Worm (Caenorhabditis elegans) whole organism, L1 larva: ENCODE measurements around the gene npr-19.

Experiments
- C04F5.9 ChIP-seq: sonication (generic microtip); optimal IDR thresholded peaks from 2 replicates; lab custom pipeline; 2016; ENCODE audit warnings: missing genetic modification characterization, missing compliant biosample characterization
- C34B4.2 ChIP-seq: sonication (generic microtip); optimal IDR thresholded peaks from 2 replicates; lab custom pipeline; 2017; ENCODE audit warnings: mild to moderate bottlenecking, missing genetic modification characterization, missing compliant biosample characterization
- F16B12.6 ChIP-seq: fragments of 150-350 bp; optimal IDR thresholded peaks from 2 replicates; lab custom pipeline; 2014; ENCODE audit warnings: missing biosample characterization, missing genetic modification characterization
- Y116A8C.19 ChIP-seq: sonication (generic microtip); optimal IDR thresholded peaks from 2 replicates; lab custom pipeline; 2016; ENCODE audit warnings: missing compliant biosample characterization, missing genetic modification characterization, borderline replicate concordance
- ama-1 ChIP-seq: fragments of 150-350 bp; optimal IDR thresholded peaks from 2 replicates; lab custom pipeline; 2014
- blmp-1 ChIP-seq: fragments of 150-350 bp; optimal IDR thresholded peaks from 2 replicates; lab custom pipeline; 2014; ENCODE audit warnings: missing biosample characterization, missing genetic modification characterization
- ceh-63 ChIP-seq: fragments of 200-800 bp; sonication (Bioruptor generic); optimal IDR thresholded peaks from 2 replicates; lab custom pipeline; 2018; ENCODE audit warnings: mild to moderate bottlenecking, missing genetic modification characterization, missing compliant biosample characterization
- ceh-82 ChIP-seq, 3 experiments: fragments of 150-350 bp in 1 of 3; sonication (generic microtip) in 2 of 3; optimal IDR thresholded peaks; 2 replicates each; lab custom pipeline; 2014 to 2017; ENCODE audit warnings: missing biosample characterization in 3 of 3, missing genetic modification characterization in 3 of 3
- ceh-88 ChIP-seq: fragments of 200-800 bp; sonication (Bioruptor generic); IDR thresholded peaks from 2 replicates; pipeline ENCODE4 v1.3.6; 2022; ENCODE audit warnings: missing genetic modification characterization, missing compliant biosample characterization
- ceh-90 ChIP-seq: sonication (generic microtip); optimal IDR thresholded peaks from 2 replicates; lab custom pipeline; 2016; ENCODE audit warnings: missing genetic modification characterization, missing compliant biosample characterization
- ces-1 ChIP-seq: fragments of 150-350 bp; optimal IDR thresholded peaks from 2 replicates; lab custom pipeline; 2014; ENCODE audit warnings: missing biosample characterization, missing genetic modification reagents, missing genetic modification characterization
- dsc-1 ChIP-seq: sonication (generic microtip); optimal IDR thresholded peaks from 2 replicates; lab custom pipeline; 2016; ENCODE audit warnings: mild to moderate bottlenecking, missing genetic modification characterization, missing compliant biosample characterization
- efl-3 ChIP-seq: fragments of 200-800 bp; sonication (Bioruptor generic); optimal IDR thresholded peaks from 2 replicates; lab custom pipeline; 2018; ENCODE audit warnings: mild to moderate bottlenecking, missing genetic modification characterization, missing compliant biosample characterization
- egl-13 ChIP-seq: sonication (generic microtip); optimal IDR thresholded peaks from 2 replicates; lab custom pipeline; 2016; ENCODE audit warnings: missing genotype, missing genetic modification reagents, missing genetic modification characterization, missing compliant biosample characterization
- fkh-10 ChIP-seq: sonication (generic microtip); optimal IDR thresholded peaks from 2 replicates; lab custom pipeline; 2017; ENCODE audit warnings: missing biosample characterization, missing genetic modification reagents, missing genetic modification characterization
- fkh-8 ChIP-seq: sonication (generic microtip); optimal IDR thresholded peaks from 2 replicates; lab custom pipeline; 2016; ENCODE audit warnings: mild to moderate bottlenecking, missing genetic modification characterization, missing compliant biosample characterization
- fos-1 ChIP-seq: fragments of 150-350 bp; optimal IDR thresholded peaks from 2 replicates; lab custom pipeline; 2014; ENCODE audit warnings: missing biosample characterization, missing genetic modification characterization
- grh-1 ChIP-seq: fragments of 200-800 bp; sonication (Bioruptor generic); IDR thresholded peaks from 2 replicates; pipeline ENCODE4 v1.3.6; 2022; ENCODE audit warnings: missing genetic modification reagents, missing genetic modification characterization, missing compliant biosample characterization
- hlh-17 ChIP-seq: fragments of 200-800 bp; sonication (Bioruptor generic); optimal IDR thresholded peaks from 2 replicates; lab custom pipeline; 2018; ENCODE audit warnings: missing genetic modification characterization, mild to moderate bottlenecking, missing compliant biosample characterization, moderate library complexity, borderline replicate concordance
- hlh-4 ChIP-seq: sonication (generic microtip); optimal IDR thresholded peaks from 2 replicates; lab custom pipeline; 2016; ENCODE audit warnings: mild to moderate bottlenecking, missing genetic modification characterization, missing compliant biosample characterization
- irx-1 ChIP-seq: sonication (generic microtip); optimal IDR thresholded peaks from 2 replicates; lab custom pipeline; 2016; ENCODE audit warnings: missing genetic modification characterization, missing compliant biosample characterization
- isw-1 ChIP-seq: fragments of 200-800 bp; sonication (Bioruptor generic); IDR thresholded peaks from 2 replicates; pipeline ENCODE4 v1.3.6; 2022; ENCODE audit warnings: missing genetic modification characterization, missing compliant biosample characterization
- jun-1 ChIP-seq: fragments of 150-350 bp; optimal IDR thresholded peaks from 2 replicates; lab custom pipeline; 2014; ENCODE audit warnings: missing biosample characterization, missing genetic modification reagents, missing genetic modification characterization
- lin-13 ChIP-seq: fragments of 150-350 bp; optimal IDR thresholded peaks from 2 replicates; lab custom pipeline; 2014; ENCODE audit warnings: missing biosample characterization, missing genetic modification reagents, missing genetic modification characterization
- lin-14 ChIP-seq: fragments of 200-800 bp; sonication (Bioruptor generic); optimal IDR thresholded peaks from 2 replicates; lab custom pipeline; 2018; ENCODE audit warnings: mild to moderate bottlenecking, missing genetic modification characterization, moderate library complexity, missing compliant biosample characterization
- lir-3 ChIP-seq: sonication (generic microtip); optimal IDR thresholded peaks from 2 replicates; lab custom pipeline; 2016; ENCODE audit warnings: mild to moderate bottlenecking, missing genetic modification characterization, moderate library complexity, missing compliant biosample characterization; ENCODE audit not compliant: poor library complexity
- lsy-2 ChIP-seq, 2 experiments: fragments of 150-350 bp; optimal IDR thresholded peaks; 2 replicates each; lab custom pipeline; 2014; ENCODE audit warnings: missing biosample characterization in 2 of 2, missing genetic modification characterization in 2 of 2
- mab-9 ChIP-seq: fragments of 200-800 bp; sonication (Bioruptor generic); IDR thresholded peaks from 2 replicates; pipeline ENCODE4 v1.3.6; 2022; ENCODE audit warnings: missing genetic modification reagents, missing genetic modification characterization, missing compliant biosample characterization
- mdl-1 ChIP-seq, 2 experiments: fragments of 150-350 bp; optimal IDR thresholded peaks; 2 replicates each; lab custom pipeline; 2014 to 2017; ENCODE audit warnings: missing biosample characterization in 2 of 2, missing genetic modification characterization in 2 of 2, inconsistent platforms in 1 of 2
- mef-2 ChIP-seq: fragments of 150-350 bp; optimal IDR thresholded peaks from 2 replicates; lab custom pipeline; 2014; ENCODE audit warnings: missing biosample characterization, missing genetic modification characterization
- nhr-11 ChIP-seq: fragments of 150-350 bp; optimal IDR thresholded peaks from 2 replicates; lab custom pipeline; 2014; ENCODE audit warnings: missing biosample characterization, missing genetic modification characterization
- nhr-12 ChIP-seq: sonication (generic microtip); optimal IDR thresholded peaks from 2 replicates; lab custom pipeline; 2017; ENCODE audit warnings: missing biosample characterization, missing genetic modification characterization
- nhr-19 ChIP-seq: fragments of 200-800 bp; sonication (Bioruptor generic); conservative IDR thresholded peaks from 2 replicates; pipeline ENCODE4 v1.3.6; 2022; ENCODE audit warnings: missing genetic modification characterization, missing compliant biosample characterization
- nhr-20 ChIP-seq: sonication (generic microtip); optimal IDR thresholded peaks from 2 replicates; lab custom pipeline; 2016; ENCODE audit warnings: mild to moderate bottlenecking, missing genetic modification characterization, missing compliant biosample characterization
- nhr-237 ChIP-seq: fragments of 150-350 bp; optimal IDR thresholded peaks from 2 replicates; lab custom pipeline; 2014; ENCODE audit warnings: missing biosample characterization, missing genetic modification characterization
- nhr-71 ChIP-seq: sonication (generic microtip); optimal IDR thresholded peaks from 2 replicates; lab custom pipeline; 2016; ENCODE audit warnings: mild to moderate bottlenecking, missing genetic modification characterization, moderate library complexity, missing compliant biosample characterization
- nhr-77 ChIP-seq: fragments of 150-350 bp; optimal IDR thresholded peaks from 2 replicates; lab custom pipeline; 2014; ENCODE audit warnings: missing biosample characterization, missing genetic modification characterization
- nhr-84 ChIP-seq: sonication (generic microtip); optimal IDR thresholded peaks from 2 replicates; lab custom pipeline; 2017; ENCODE audit warnings: missing biosample characterization, missing genetic modification characterization
- nhr-85 ChIP-seq: sonication (generic microtip); peaks from one replicate; lab custom pipeline; 2016; ENCODE audit warnings: missing genetic modification characterization, inconsistent platforms, missing compliant biosample characterization
- nhr-90 ChIP-seq: sonication (generic microtip); optimal IDR thresholded peaks from 2 replicates; lab custom pipeline; 2016; ENCODE audit warnings: mild to moderate bottlenecking, missing genetic modification characterization, missing compliant biosample characterization; ENCODE audit not compliant: poor library complexity
- pag-3 ChIP-seq: sonication (generic microtip); optimal IDR thresholded peaks from 2 replicates; lab custom pipeline; 2017; ENCODE audit warnings: missing genetic modification characterization, mild to moderate bottlenecking, missing compliant biosample characterization, antibody characterized with exemption, borderline replicate concordance; ENCODE audit not compliant: insufficient read depth
- skn-1 ChIP-seq: fragments of 150-350 bp; optimal IDR thresholded peaks from 2 replicates; lab custom pipeline; 2014; ENCODE audit warnings: missing biosample characterization, missing genetic modification characterization
- snu-23 ChIP-seq: sonication (generic microtip); optimal IDR thresholded peaks from 2 replicates; lab custom pipeline; 2016; ENCODE audit warnings: missing genetic modification characterization, missing compliant biosample characterization
- sptf-1 ChIP-seq: fragments of 150-350 bp; optimal IDR thresholded peaks from 2 replicates; lab custom pipeline; 2014; ENCODE audit warnings: missing biosample characterization, missing genetic modification characterization
- sup-37 ChIP-seq: fragments of 200-800 bp; sonication (Bioruptor generic); optimal IDR thresholded peaks from 2 replicates; lab custom pipeline; 2018; ENCODE audit warnings: mild to moderate bottlenecking, missing genetic modification characterization, missing compliant biosample characterization
- tbx-2 ChIP-seq: sonication (generic microtip); optimal IDR thresholded peaks from 2 replicates; lab custom pipeline; 2016; ENCODE audit warnings: missing genetic modification characterization, missing compliant biosample characterization
- tlp-1 ChIP-seq: fragments of 150-350 bp; optimal IDR thresholded peaks from 2 replicates; lab custom pipeline; 2014; ENCODE audit warnings: missing biosample characterization, missing genetic modification characterization
- unc-130 ChIP-seq: fragments of 150-350 bp; optimal IDR thresholded peaks from 2 replicates; lab custom pipeline; 2017; ENCODE audit warnings: missing biosample characterization, missing genetic modification characterization, inconsistent platforms
- unc-62 ChIP-seq: fragments of 150-350 bp; optimal IDR thresholded peaks from 2 replicates; lab custom pipeline; 2014; ENCODE audit warnings: missing biosample characterization, missing genetic modification reagents, missing genetic modification characterization
- vab-15 ChIP-seq: sonication (generic microtip); optimal IDR thresholded peaks from 2 replicates; lab custom pipeline; 2017; ENCODE audit warnings: missing genotype, mild to moderate bottlenecking, missing genetic modification characterization, missing compliant biosample characterization
- xbp-1 ChIP-seq: sonication (generic microtip); optimal IDR thresholded peaks from 2 replicates; lab custom pipeline; 2016; ENCODE audit warnings: missing genetic modification characterization, missing compliant biosample characterization
- zag-1 ChIP-seq: fragments of 150-350 bp; optimal IDR thresholded peaks from 2 replicates; lab custom pipeline; 2014; ENCODE audit warnings: missing biosample characterization, missing genetic modification characterization

npr-19 gene

DNA sequence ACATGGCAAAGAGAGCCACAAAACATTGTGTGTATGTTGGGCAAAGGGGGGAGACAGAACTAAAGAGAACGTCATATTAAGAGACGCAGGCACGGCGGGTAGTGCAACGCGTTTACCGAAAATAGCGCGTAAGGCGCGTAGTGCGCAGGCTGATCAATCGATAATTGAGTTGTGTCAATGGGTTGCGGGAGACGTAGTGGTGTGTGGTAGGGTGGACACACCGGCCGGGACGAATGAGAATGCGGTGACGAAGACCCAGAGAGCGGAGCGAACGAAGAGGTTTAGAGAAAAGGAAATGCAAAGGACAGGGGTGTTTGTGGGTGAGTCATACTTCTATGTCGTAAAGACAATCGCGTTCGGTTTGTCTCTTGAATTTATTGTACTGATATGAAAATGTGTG is 7.7 kb downstream of the npr-19 start (continued):
- no peak for TF ChIP-seq unc-130 (tag; lab: Kevin White, UChicago)
- TF ChIP-seq grh-1 (GFP tag; lab: Robert Waterston, UW), result peak; percentile 49; the same call in 1 of the 2 replicates
- no peak for TF ChIP-seq F16B12.6 (tag; lab: Kevin White, UChicago)
- TF ChIP-seq ama-1 (lab: Kevin White, UChicago), result no peak
- peak; percentile 66 for TF ChIP-seq tbx-2 (tag; lab: Kevin White, UChicago)
- TF ChIP-seq C34B4.2, result no peak
- no peak for TF ChIP-seq efl-3
- peak; percentile 47 for TF ChIP-seq xbp-1 (tag; lab: Kevin White, UChicago)
- peak; percentile 89 for TF ChIP-seq lin-14 (GFP tag; lab: Kevin White, UChicago)
- TF ChIP-seq lsy-2 (tag; optimal IDR thresholded peaks at IDR 0.05; lab: Kevin White, UChicago), result peak; percentile 60 to 61
- no peak for TF ChIP-seq sptf-1 (tag; lab: Kevin White, UChicago)
- TF ChIP-seq mab-9 (GFP tag; lab: Robert Waterston, UW), result no peak
- TF ChIP-seq nhr-84, result no peak
- TF ChIP-seq nhr-12 (tag; lab: Kevin White, UChicago), result no peak
- no peak for TF ChIP-seq ceh-63 (GFP tag; lab: Kevin White, UChicago)
- peak; percentile 82 for TF ChIP-seq skn-1
- peak; percentile 57 for TF ChIP-seq fkh-8 (tag; lab: Kevin White, UChicago)
- TF ChIP-seq jun-1 (tag; lab: Kevin White, UChicago), result peak; percentile 85
- no peak for TF ChIP-seq pag-3 (tag; lab: Kevin White, UChicago)
- TF ChIP-seq irx-1 (tag; lab: Kevin White, UChicago), result peak; percentile 68
- no peak for TF ChIP-seq Y116A8C.19 (tag; lab: Kevin White, UChicago)
- peak; percentile 80 for TF ChIP-seq nhr-71 (tag; lab: Kevin White, UChicago)
- TF ChIP-seq unc-62 (GFP tag; lab: Kevin White, UChicago), result no peak
- no peak for TF ChIP-seq ces-1 (GFP tag; lab: Kevin White, UChicago)
- TF ChIP-seq hlh-17 (GFP tag; lab: Kevin White, UChicago), result no peak
- no peak for TF ChIP-seq ceh-88 (GFP tag; lab: Robert Waterston, UW)
- TF ChIP-seq vab-15 (tag; lab: Kevin White, UChicago), result no peak
- TF ChIP-seq nhr-11 (tag; lab: Kevin White, UChicago), result no peak
- peak; percentile 81 for TF ChIP-seq fos-1
- no peak for TF ChIP-seq nhr-237
- no peak for TF ChIP-seq sup-37 (GFP tag; lab: Kevin White, UChicago)
- TF ChIP-seq egl-13 (tag; lab: Kevin White, UChicago), result no peak
- no peak for TF ChIP-seq hlh-4
- peak; percentile 76 for TF ChIP-seq nhr-90 (tag; lab: Kevin White, UChicago)
- no peak for TF ChIP-seq lin-13 (GFP tag; lab: Kevin White, UChicago)

DNA sequence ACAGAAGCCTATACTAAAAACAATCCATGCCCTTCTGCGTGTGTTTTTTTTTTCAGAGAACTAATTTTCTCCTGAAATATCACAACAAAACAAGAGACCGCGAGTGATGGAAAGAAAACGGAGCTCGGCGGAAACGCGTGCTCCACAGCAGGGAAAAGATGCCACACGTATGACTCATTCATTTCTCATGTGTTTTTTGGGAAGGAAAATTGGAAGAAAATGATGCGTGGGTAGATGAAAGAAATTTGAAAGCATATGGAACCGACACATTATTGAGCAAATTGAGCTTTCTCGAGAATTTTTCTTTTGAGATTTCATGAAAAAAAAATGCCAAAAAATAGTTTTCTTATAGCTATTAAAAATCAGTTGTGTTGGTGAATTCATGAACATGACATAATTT is 9.2 kb downstream of the npr-19 start:
- TF ChIP-seq tlp-1 (no peak), lin-14 (GFP tag; lab: Kevin White, UChicago) (peak; percentile 53), mdl-1 (tag; optimal IDR thresholded peaks at IDR 0.05; lab: Kevin White, UChicago) (no peak), ceh-90 (tag; lab: Kevin White, UChicago) (no peak), snu-23 (no peak), grh-1 (GFP tag; lab: Robert Waterston, UW) (no peak), nhr-19 (GFP tag; lab: Robert Waterston, UW) (no peak), xbp-1 (tag; lab: Kevin White, UChicago) (no peak), ceh-82 (tag; optimal IDR thresholded peaks at IDR 0.05; lab: Kevin White, UChicago) (peak in 1 of 3 experiments; percentile 1), fkh-10 (GFP tag; lab: Kevin White, UChicago) (no peak), nhr-85 (tag; lab: Kevin White, UChicago) (no peak), nhr-20 (no peak), ces-1 (GFP tag; lab: Kevin White, UChicago) (no peak), unc-62 (GFP tag; lab: Kevin White, UChicago) (no peak), zag-1 (no peak), nhr-77 (tag; lab: Kevin White, UChicago) (no peak), mef-2 (tag; lab: Kevin White, UChicago) (no peak), blmp-1 (tag; lab: Kevin White, UChicago) (no peak), lir-3 (tag; lab: Kevin White, UChicago) (no peak), dsc-1 (tag; lab: Kevin White, UChicago) (peak; percentile 50), lsy-2 (tag; optimal IDR thresholded peaks at IDR 0.05; lab: Kevin White, UChicago) (peak in 1 of 2 experiments; percentile 10), C04F5.9 (tag; lab: Kevin White, UChicago) (no peak), hlh-17 (GFP tag; lab: Kevin White, UChicago) (no peak), isw-1 (GFP tag; lab: Robert Waterston, UW) (no peak), sptf-1 (tag; lab: Kevin White, UChicago) (no peak)
